Fruit fly (Drosophila melanogaster) whole organism, embryonic: ENCODE data around the gene CG14881.

Source experiments
- BtbVII ChIP-seq: fragments of 200-800 bp; sonication (Bioruptor generic); optimal IDR thresholded peaks from 3 replicates; lab custom pipeline; 2017; ENCODE audit warnings: missing biosample characterization, mild to moderate bottlenecking, missing genetic modification characterization
- CG10654 ChIP-seq: fragments of 200-800 bp; sonication (Bioruptor generic); optimal IDR thresholded peaks from 2 replicates; lab custom pipeline; 2016; ENCODE audit warnings: missing biosample characterization, missing genetic modification characterization
- CG12104 ChIP-seq: fragments of 200-800 bp; sonication (Bioruptor generic); optimal IDR thresholded peaks from 3 replicates; lab custom pipeline; 2016; ENCODE audit warnings: missing biosample characterization, missing genetic modification characterization
- CG12744 ChIP-seq: fragments of 200-800 bp; sonication (Bioruptor generic); optimal IDR thresholded peaks from 2 replicates; lab custom pipeline; 2016; ENCODE audit warnings: missing biosample characterization, missing genetic modification characterization
- CG14667 ChIP-seq: fragments of 200-800 bp; sonication (Bioruptor generic); IDR thresholded peaks from 2 replicates; pipeline ENCODE4 v1.3.6; 2022; ENCODE audit warnings: missing biosample characterization, missing genetic modification characterization
- CG15011 ChIP-seq: fragments of 200-800 bp; sonication (Bioruptor generic); optimal IDR thresholded peaks from 3 replicates; lab custom pipeline; 2018; ENCODE audit warnings: missing biosample characterization, mild to moderate bottlenecking, missing genetic modification characterization
- CG1603 ChIP-seq: fragments of 200-800 bp; sonication (Bioruptor generic); optimal IDR thresholded peaks from 2 replicates; lab custom pipeline; 2019; ENCODE audit warnings: missing biosample characterization, mild to moderate bottlenecking, missing genetic modification characterization, moderate library complexity
- CG18262 ChIP-seq: fragments of 200-800 bp; optimal IDR thresholded peaks from 3 replicates; lab custom pipeline; 2019; ENCODE audit warnings: missing biosample characterization, mild to moderate bottlenecking, missing genetic modification characterization, moderate library complexity
- CG18764 ChIP-seq: fragments of 200-800 bp; sonication (Bioruptor generic); optimal IDR thresholded peaks from 3 replicates; lab custom pipeline; 2016; ENCODE audit warnings: missing biosample characterization, missing genetic modification characterization
- CG2875 ChIP-seq: fragments of 200-800 bp; sonication (Bioruptor generic); optimal IDR thresholded peaks from 2 replicates; lab custom pipeline; 2017; ENCODE audit warnings: missing biosample characterization, mild to moderate bottlenecking, missing genetic modification characterization, missing genetic modification reagents
- CG32772 ChIP-seq: fragments of 200-800 bp; sonication (Bioruptor generic); IDR thresholded peaks from 2 replicates; pipeline ENCODE4 v1.3.6; 2022; ENCODE audit warnings: missing biosample characterization, missing genetic modification characterization
- CG6175 ChIP-seq: fragments of 200-800 bp; sonication (Bioruptor generic); IDR thresholded peaks from 3 replicates; pipeline ENCODE4 v1.3.6; 2022; ENCODE audit warnings: missing biosample characterization, missing genetic modification characterization
- CG6272 ChIP-seq: fragments of 200-800 bp; sonication (Bioruptor generic); IDR thresholded peaks from 2 replicates; pipeline ENCODE4 v1.3.6; 2022; ENCODE audit warnings: missing biosample characterization, missing genetic modification characterization
- CG6813 ChIP-seq: fragments of 200-800 bp; sonication (Bioruptor generic); optimal IDR thresholded peaks from 2 replicates; lab custom pipeline; 2017; ENCODE audit warnings: missing biosample characterization, missing genetic modification characterization, mild to moderate bottlenecking, moderate library complexity, missing genetic modification reagents
- CG7556 ChIP-seq: fragments of 200-800 bp; sonication (Bioruptor generic); optimal IDR thresholded peaks from 2 replicates; lab custom pipeline; 2017; ENCODE audit warnings: missing biosample characterization, mild to moderate bottlenecking, missing genetic modification characterization
- CG7745 ChIP-seq: fragments of 200-800 bp; sonication (Bioruptor generic); optimal IDR thresholded peaks from 2 replicates; lab custom pipeline; 2018; ENCODE audit warnings: missing biosample characterization, mild to moderate bottlenecking, missing genetic modification characterization, moderate library complexity
- CG8765 ChIP-seq: fragments of 200-800 bp; sonication (Bioruptor generic); IDR thresholded peaks from 2 replicates; pipeline ENCODE4 v1.3.6; 2022; ENCODE audit warnings: missing biosample characterization, missing genetic modification characterization
- Dbx ChIP-seq: fragments of 200-800 bp; sonication (Bioruptor generic); IDR thresholded peaks from 3 replicates; pipeline ENCODE4 v1.3.6; 2022; ENCODE audit warnings: missing biosample characterization, missing genetic modification characterization
- Doc2 ChIP-seq: fragments of 200-800 bp; sonication (Bioruptor generic); IDR thresholded peaks from 2 replicates; pipeline ENCODE4 v1.3.6; 2022; ENCODE audit warnings: missing biosample characterization, missing genetic modification characterization
- Dp ChIP-seq: fragments of 200-800 bp; sonication (Bioruptor generic); optimal IDR thresholded peaks from 2 replicates; lab custom pipeline; 2018; ENCODE audit warnings: missing biosample characterization, mild to moderate bottlenecking, missing genetic modification characterization, moderate library complexity
- Dref ChIP-seq: fragments of 200-800 bp; sonication (Bioruptor generic); IDR thresholded peaks from 2 replicates; pipeline ENCODE4 v1.3.6; 2022; ENCODE audit warnings: missing biosample characterization, missing genetic modification characterization
- Elba2 ChIP-seq: fragments of 200-800 bp; sonication (Bioruptor generic); optimal IDR thresholded peaks from 3 replicates; lab custom pipeline; 2016; ENCODE audit warnings: missing biosample characterization, missing genetic modification characterization
- Hmx ChIP-seq: fragments of 200-800 bp; sonication (Bioruptor generic); optimal IDR thresholded peaks from 2 replicates; lab custom pipeline; 2016; ENCODE audit warnings: missing biosample characterization, missing genetic modification characterization
- MESR4 ChIP-seq: fragments of 200-800 bp; sonication (Bioruptor generic); optimal IDR thresholded peaks from 2 replicates; lab custom pipeline; 2018; ENCODE audit warnings: missing biosample characterization, mild to moderate bottlenecking, missing genetic modification characterization, moderate library complexity
- Max ChIP-seq: fragments of 200-800 bp; sonication (Bioruptor generic); optimal IDR thresholded peaks from 2 replicates; lab custom pipeline; 2016; ENCODE audit warnings: missing biosample characterization, mild to moderate bottlenecking, missing genetic modification characterization
- Optix ChIP-seq: fragments of 200-800 bp; sonication (Bioruptor generic); IDR thresholded peaks from 3 replicates; pipeline ENCODE4 v1.3.6; 2022; ENCODE audit warnings: missing biosample characterization, missing genetic modification characterization
- Rx ChIP-seq: fragments of 200-800 bp; sonication (Bioruptor generic); IDR thresholded peaks from 2 replicates; pipeline ENCODE4 v1.3.6; 2022; ENCODE audit warnings: missing biosample characterization, missing genetic modification characterization
- ab ChIP-seq: fragments of 200-800 bp; sonication (Bioruptor generic); optimal IDR thresholded peaks from 2 replicates; lab custom pipeline; 2016; ENCODE audit warnings: missing biosample characterization, missing genetic modification characterization
- ap ChIP-seq: fragments of 200-800 bp; sonication (Bioruptor generic); IDR thresholded peaks from 2 replicates; pipeline ENCODE4 v1.3.6; 2022; ENCODE audit warnings: missing biosample characterization, missing genetic modification characterization
- az2 ChIP-seq: fragments of 200-800 bp; sonication (Bioruptor generic); optimal IDR thresholded peaks from 3 replicates; lab custom pipeline; 2016; ENCODE audit warnings: missing biosample characterization, missing genetic modification characterization
- bcd ChIP-seq: fragments of 200-800 bp; sonication (Bioruptor generic); optimal IDR thresholded peaks from 2 replicates; lab custom pipeline; 2017; ENCODE audit warnings: missing biosample characterization, mild to moderate bottlenecking, missing genetic modification characterization
- bowl ChIP-seq: fragments of 200-800 bp; sonication (Bioruptor generic); IDR thresholded peaks from 2 replicates; pipeline ENCODE4 v1.3.6; 2022; ENCODE audit warnings: missing biosample characterization, missing genetic modification characterization
- btn ChIP-seq: fragments of 200-800 bp; sonication (Bioruptor generic); optimal IDR thresholded peaks from 2 replicates; lab custom pipeline; 2016; ENCODE audit warnings: missing biosample characterization, missing genetic modification characterization
- disco-r ChIP-seq: fragments of 200-800 bp; sonication (Bioruptor generic); optimal IDR thresholded peaks from 2 replicates; lab custom pipeline; 2016; ENCODE audit warnings: missing biosample characterization, missing genetic modification characterization
- dmrt11E ChIP-seq: fragments of 200-800 bp; sonication (Bioruptor generic); optimal IDR thresholded peaks from 3 replicates; lab custom pipeline; 2018; ENCODE audit warnings: missing biosample characterization, mild to moderate bottlenecking, missing genetic modification characterization, moderate library complexity
- emc ChIP-seq: fragments of 200-800 bp; sonication (Bioruptor generic); optimal IDR thresholded peaks from 2 replicates; lab custom pipeline; 2016; ENCODE audit warnings: missing biosample characterization, missing genetic modification characterization
- hbn ChIP-seq: fragments of 200-800 bp; sonication (Bioruptor generic); IDR thresholded peaks from 2 replicates; pipeline ENCODE4 v1.3.6; 2022; ENCODE audit warnings: missing biosample characterization, missing genetic modification characterization; ENCODE audit not compliant: partially characterized antibody
- her ChIP-seq: fragments of 200-800 bp; sonication (Bioruptor generic); optimal IDR thresholded peaks from 2 replicates; lab custom pipeline; 2016; ENCODE audit warnings: missing biosample characterization, missing genetic modification characterization
- hkb ChIP-seq, 2 experiments: fragments of 200-800 bp in 1 of 2; fragments of >200 bp in 1 of 2; sonication (Bioruptor generic) in 1 of 2; IDR thresholded peaks in 1 of 2; optimal IDR thresholded peaks in 1 of 2; 2 replicates each; pipeline versions ENCODE4 v1.3.6 to Lab custom; 2017 to 2022; ENCODE audit warnings: missing biosample characterization in 1 of 2, missing genetic modification characterization in 1 of 2
- kni ChIP-seq: fragments of 200-800 bp; sonication (Bioruptor generic); optimal IDR thresholded peaks from 3 replicates; lab custom pipeline; 2017; ENCODE audit warnings: mild to moderate bottlenecking, missing biosample characterization, missing genetic modification reagents, missing genetic modification characterization
- lilli ChIP-seq: fragments of 200-800 bp; sonication (Bioruptor generic); optimal IDR thresholded peaks from 3 replicates; lab custom pipeline; 2016; ENCODE audit warnings: missing biosample characterization, missing genetic modification characterization
- nau ChIP-seq: fragments of 200-800 bp; sonication (Bioruptor generic); optimal IDR thresholded peaks from 3 replicates; lab custom pipeline; 2017; ENCODE audit warnings: missing biosample characterization, mild to moderate bottlenecking, missing genetic modification characterization, missing genetic modification reagents
- nom ChIP-seq: fragments of 200-800 bp; sonication (Bioruptor generic); optimal IDR thresholded peaks from 2 replicates; lab custom pipeline; 2017; ENCODE audit warnings: missing biosample characterization, missing genetic modification characterization, mild to moderate bottlenecking, moderate library complexity, missing genetic modification reagents
- rib ChIP-seq: fragments of 200-800 bp; sonication (Bioruptor generic); IDR thresholded peaks from 2 replicates; pipeline ENCODE4 v1.3.6; 2022; ENCODE audit warnings: missing biosample characterization, missing genetic modification characterization
- run ChIP-seq: fragments of 200-800 bp; sonication (Bioruptor generic); optimal IDR thresholded peaks from 3 replicates; lab custom pipeline; 2018; ENCODE audit warnings: missing biosample characterization, mild to moderate bottlenecking, missing genetic modification characterization
- shn ChIP-seq: fragments of 200-800 bp; sonication (Bioruptor generic); optimal IDR thresholded peaks from 3 replicates; lab custom pipeline; 2016; ENCODE audit warnings: missing biosample characterization, missing genetic modification characterization
- sisA ChIP-seq: fragments of 200-800 bp; sonication (Bioruptor generic); IDR thresholded peaks from 2 replicates; pipeline ENCODE4 v1.3.6; 2022; ENCODE audit warnings: missing biosample characterization, missing genetic modification characterization
- slbo ChIP-seq: fragments of 200-800 bp; sonication (Bioruptor generic); IDR thresholded peaks from 2 replicates; pipeline ENCODE4 v1.3.6; 2022; ENCODE audit warnings: missing biosample characterization, missing genetic modification characterization
- tap ChIP-seq: fragments of 200-800 bp; optimal IDR thresholded peaks from 3 replicates; lab custom pipeline; 2019; ENCODE audit warnings: missing biosample characterization, mild to moderate bottlenecking, missing genetic modification characterization, moderate library complexity
- tup ChIP-seq: fragments of 200-800 bp; sonication (Bioruptor generic); optimal IDR thresholded peaks from 2 replicates; lab custom pipeline; 2016; ENCODE audit warnings: missing biosample characterization, mild to moderate bottlenecking, missing genetic modification characterization, moderate library complexity
- z ChIP-seq: fragments of 200-800 bp; sonication (Bioruptor generic); IDR thresholded peaks from 3 replicates; pipeline ENCODE4 v1.3.6; 2022; ENCODE audit warnings: missing biosample characterization, missing genetic modification characterization

The CG14881 gene

DNA sequence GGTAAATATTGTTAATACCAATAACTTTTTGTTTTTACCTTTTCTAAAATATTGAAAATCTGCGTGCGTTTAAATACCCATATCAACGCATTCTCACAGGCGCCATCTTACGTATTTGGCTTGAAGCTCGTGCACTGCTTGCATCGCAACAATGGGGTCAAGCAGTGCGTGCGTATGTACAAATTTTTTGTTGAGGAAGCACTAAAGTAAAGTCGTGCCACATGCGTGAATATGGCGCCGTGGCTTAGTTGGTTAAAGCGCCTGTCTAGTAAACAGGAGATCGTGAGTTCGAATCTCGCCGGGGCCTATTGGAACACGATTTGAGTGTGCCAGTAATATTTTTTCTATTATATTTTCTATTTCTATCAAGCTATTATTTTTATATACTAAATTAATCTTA, 3.0 kb upstream of the CG14881 start (continued):
- peak; percentile 23 for TF ChIP-seq CG10654
- peak; percentile 37 for TF ChIP-seq hkb (optimal IDR thresholded peaks at IDR 0.05; lab: Kevin White, UChicago)
- TF ChIP-seq hkb (GFP tag; IDR thresholded peaks at IDR 0.05; lab: Robert Waterston, UW) = no peak
- TF ChIP-seq Hmx (GFP tag; lab: Kevin White, UChicago) = no peak
- no peak for TF ChIP-seq run (tag; lab: Kevin White, UChicago)
- TF ChIP-seq CG14667 = no peak
- TF ChIP-seq CG32772 (GFP tag; lab: Robert Waterston, UW) = 0 out of 2 replicates have a peak, but pooled peaks have one; percentile 28
- TF ChIP-seq Dref = peak; percentile 12; the same call in 1 of the 2 replicates
- no peak for TF ChIP-seq CG7745
- no peak for TF ChIP-seq CG6175
- TF ChIP-seq MESR4 (GFP tag; lab: Kevin White, UChicago) = no peak
- TF ChIP-seq nom = no peak
- peak; percentile 20 for TF ChIP-seq CG2875 (GFP tag; lab: Kevin White, UChicago)
- TF ChIP-seq ap = no peak
- TF ChIP-seq Max (GFP tag; lab: Kevin White, UChicago) = no peak
- TF ChIP-seq her = peak; percentile 58
- peak; percentile 38; the same call in 1 of the 2 replicates for TF ChIP-seq hbn (GFP tag; lab: Robert Waterston, UW)
- TF ChIP-seq CG1603 (tag; lab: Kevin White, UChicago) = peak; percentile 73
- peak; percentile 43; the same call in 2 of the 3 replicates for TF ChIP-seq Optix (GFP tag; lab: Robert Waterston, UW)
- TF ChIP-seq BtbVII = no peak
- peak; percentile 13 for TF ChIP-seq CG18262
- TF ChIP-seq CG18764 (GFP tag; lab: Kevin White, UChicago) = peak; percentile 9
- peak; percentile 2 for TF ChIP-seq bcd (GFP tag; lab: Kevin White, UChicago)
- peak; percentile 46 for TF ChIP-seq CG12744 (GFP tag; lab: Kevin White, UChicago)
- TF ChIP-seq CG6813 = no peak
- TF ChIP-seq Doc2 (GFP tag; lab: Robert Waterston, UW) = no peak
- TF ChIP-seq z (GFP tag; lab: Robert Waterston, UW) = no peak
- TF ChIP-seq disco-r (GFP tag; lab: Kevin White, UChicago) = no peak
- TF ChIP-seq slbo (GFP tag; lab: Robert Waterston, UW) = peak; percentile 70
- TF ChIP-seq kni (GFP tag; lab: Kevin White, UChicago) = no peak
- no peak for TF ChIP-seq Elba2 (GFP tag; lab: Kevin White, UChicago)
- TF ChIP-seq bowl (GFP tag; lab: Robert Waterston, UW) = no peak
- peak; percentile 44 for TF ChIP-seq lilli (GFP tag; lab: Kevin White, UChicago)
- TF ChIP-seq nau (GFP tag; lab: Kevin White, UChicago) = no peak
- no peak for TF ChIP-seq btn (GFP tag; lab: Kevin White, UChicago)
- no peak for TF ChIP-seq tup
- TF ChIP-seq ab (GFP tag; lab: Kevin White, UChicago) = no peak
- no peak for TF ChIP-seq rib (GFP tag; lab: Robert Waterston, UW)
- no peak for TF ChIP-seq CG7556 (GFP tag; lab: Kevin White, UChicago)
- peak; percentile 37; the same call in 1 of the 2 replicates for TF ChIP-seq sisA
- peak; percentile 32 for TF ChIP-seq az2
- TF ChIP-seq CG8765 (GFP tag; lab: Robert Waterston, UW) = no peak
- no peak for TF ChIP-seq Rx (GFP tag; lab: Robert Waterston, UW)
- TF ChIP-seq emc (GFP tag; lab: Kevin White, UChicago) = no peak
- peak; percentile 43 for TF ChIP-seq tap
- peak; percentile 37 for TF ChIP-seq Dp
- TF ChIP-seq CG6272 (GFP tag; lab: Robert Waterston, UW) = peak; percentile 36
- peak; percentile 4 for TF ChIP-seq shn (GFP tag; lab: Kevin White, UChicago)
- TF ChIP-seq dmrt11E (tag; lab: Kevin White, UChicago) = peak; percentile 11
- TF ChIP-seq CG12104 = no peak
- peak; percentile 73; the same call in 2 of the 3 replicates for TF ChIP-seq Dbx (GFP tag; lab: Robert Waterston, UW)
- no peak for TF ChIP-seq CG15011 (GFP tag; lab: Kevin White, UChicago)
